Fruit fly (Drosophila melanogaster) whole organism: Measurements from ENCODE around the gene CG33253.

ENCODE experiments used
- CG8478 ChIP-seq: fragments of >200 bp; optimal IDR thresholded peaks from 2 replicates; lab custom pipeline; 2018; ENCODE audit warnings: inconsistent platforms
- Dll ChIP-seq: fragments of >200 bp; optimal IDR thresholded peaks from 2 replicates; lab custom pipeline; 2017
- EcR ChIP-seq, 2 experiments: fragments of >200 bp; optimal IDR thresholded peaks; 2 replicates each; lab custom pipeline; 2017; ENCODE audit warnings: missing biosample characterization in 2 of 2, missing genetic modification characterization in 2 of 2, missing genetic modification reagents in 2 of 2
- pan ChIP-seq: fragments of >200 bp; optimal IDR thresholded peaks from 2 replicates; lab custom pipeline; 2017
- psq ChIP-seq: fragments of >200 bp; optimal IDR thresholded peaks from 2 replicates; lab custom pipeline; 2017
- usp ChIP-seq: fragments of >200 bp; optimal IDR thresholded peaks from 2 replicates; lab custom pipeline; 2017; ENCODE audit warnings: missing biosample characterization, missing genetic modification characterization, mixed read lengths

CG33253 gene

dm6 chrX:19189903-19190302 is 6.7 kb downstream of the CG33253 start, which contains the start of gene HP1D3csd:
Gene HP1D3csd, plus strand, starts transcription at chrX:19190214.
- TF ChIP-seq usp (GFP tag; lab: Kevin White, UChicago) = no peak
- TF ChIP-seq CG8478 (lab: Kevin White, UChicago) = no peak
- TF ChIP-seq Dll = no peak
- TF ChIP-seq EcR (GFP tag; optimal IDR thresholded peaks at IDR 0.05; lab: Kevin White, UChicago) = no peak
- no peak for TF ChIP-seq pan
- no peak for TF ChIP-seq psq (lab: Kevin White, UChicago)

dm6 chrX:19191050-19191449 is 7.8 kb downstream of the CG33253 start:
- TF ChIP-seq pan (no peak), usp (GFP tag; lab: Kevin White, UChicago) (no peak), EcR (GFP tag; optimal IDR thresholded peaks at IDR 0.05; lab: Kevin White, UChicago) (no peak), Dll (no peak), psq (lab: Kevin White, UChicago) (no peak), CG8478 (lab: Kevin White, UChicago) (no peak)

- TF ChIP-seq Dll = no peak
- TF ChIP-seq CG8478 (lab: Kevin White, UChicago) = no peak
- no peak for TF ChIP-seq EcR (GFP tag; optimal IDR thresholded peaks at IDR 0.05; lab: Kevin White, UChicago)
- TF ChIP-seq psq (lab: Kevin White, UChicago) = no peak
- no peak for TF ChIP-seq pan
Observed at dm6 chrX:19191597-19191996, 8.4 kb downstream of the CG33253 start.

dm6 chrX:19193336-19193735 is 10.1 kb downstream of the CG33253 start, which contains the start of the genes CG7914 and CG14194:
Gene CG7914, minus strand, starts transcription at chrX:19193448.
Gene CG14194, plus strand, starts transcription at chrX:19193555.
- TF ChIP-seq usp (GFP tag; lab: Kevin White, UChicago) (no peak), Dll (no peak), CG8478 (lab: Kevin White, UChicago) (no peak), pan (no peak), EcR (GFP tag; optimal IDR thresholded peaks at IDR 0.05; lab: Kevin White, UChicago) (no peak), psq (lab: Kevin White, UChicago) (no peak)

dm6 chrX:19201630-19202029 is 18.4 kb downstream of the CG33253 start, which contains the start of gene CG7990:
Gene CG7990, minus strand, starts transcription at chrX:19201979.
- TF ChIP-seq usp (GFP tag; lab: Kevin White, UChicago) = no peak
- no peak for TF ChIP-seq CG8478 (lab: Kevin White, UChicago)
- no peak for TF ChIP-seq psq (lab: Kevin White, UChicago)
- no peak for TF ChIP-seq Dll
- no peak for TF ChIP-seq EcR (GFP tag; optimal IDR thresholded peaks at IDR 0.05; lab: Kevin White, UChicago)
- TF ChIP-seq pan = no peak

dm6 chrX:19208014-19208413 is 24.8 kb downstream of the CG33253 start, which contains the start of gene Ulp1:
Gene Ulp1, minus strand, starts transcription at chrX:19208187.
- TF ChIP-seq Dll (no peak), EcR (GFP tag; optimal IDR thresholded peaks at IDR 0.05; lab: Kevin White, UChicago) (no peak), psq (lab: Kevin White, UChicago) (no peak), usp (GFP tag; lab: Kevin White, UChicago) (no peak), CG8478 (lab: Kevin White, UChicago) (no peak), pan (no peak)

- no peak for TF ChIP-seq EcR (GFP tag; optimal IDR thresholded peaks at IDR 0.05; lab: Kevin White, UChicago)
- no peak for TF ChIP-seq CG8478 (lab: Kevin White, UChicago)
- no peak for TF ChIP-seq pan
- no peak for TF ChIP-seq Dll
- no peak for TF ChIP-seq psq (lab: Kevin White, UChicago)
- TF ChIP-seq usp (GFP tag; lab: Kevin White, UChicago) = no peak
Observed at dm6 chrX:19211982-19212381, 28.8 kb downstream of the CG33253 start, which contains the start of gene CG14195. Gene CG14195, minus strand, starts transcription at chrX:19212082.

- TF ChIP-seq psq (lab: Kevin White, UChicago) = no peak
- TF ChIP-seq Dll = no peak
- TF ChIP-seq CG8478 (lab: Kevin White, UChicago) = no peak
- no peak for TF ChIP-seq pan
Observed at dm6 chrX:19212954-19213353, 29.7 kb downstream of the CG33253 start, which contains the start of gene Mur18B. Gene Mur18B, plus strand, starts transcription at chrX:19213254.

- TF ChIP-seq EcR (GFP tag; optimal IDR thresholded peaks at IDR 0.05; lab: Kevin White, UChicago) (no peak), Dll (no peak), usp (GFP tag; lab: Kevin White, UChicago) (no peak), pan (no peak), CG8478 (lab: Kevin White, UChicago) (no peak), psq (lab: Kevin White, UChicago) (no peak)
Observed at dm6 chrX:19215215-19215614, 32.0 kb downstream of the CG33253 start, which contains the start of gene Muc18B. Gene Muc18B, plus strand, starts transcription at chrX:19215515.

- TF ChIP-seq psq (lab: Kevin White, UChicago) (no peak), pan (no peak), CG8478 (lab: Kevin White, UChicago) (no peak), EcR (GFP tag; optimal IDR thresholded peaks at IDR 0.05; lab: Kevin White, UChicago) (no peak), usp (GFP tag; lab: Kevin White, UChicago) (no peak), Dll (no peak)
Observed at dm6 chrX:19216671-19217070, 33.5 kb downstream of the CG33253 start.

dm6 chrX:19220415-19220814 is 37.2 kb downstream of the CG33253 start, which contains the start of gene CG7884:
Gene CG7884, plus strand, starts transcription at chrX:19220622.
- TF ChIP-seq EcR (GFP tag; optimal IDR thresholded peaks at IDR 0.05; lab: Kevin White, UChicago) (no peak), CG8478 (lab: Kevin White, UChicago) (no peak), Dll (peak; percentile 76), psq (lab: Kevin White, UChicago) (no peak), pan (no peak), usp (GFP tag; lab: Kevin White, UChicago) (no peak)

dm6 chrX:19220963-19221572 is 37.8 kb downstream of the CG33253 start:
- TF ChIP-seq psq (lab: Kevin White, UChicago) (no peak), CG8478 (lab: Kevin White, UChicago) (no peak), Dll (no peak), usp (GFP tag; lab: Kevin White, UChicago) (no peak), pan (no peak)
